Fruit fly (Drosophila melanogaster) whole organism, embryonic: ENCODE measurements around the gene prt.

ENCODE experiments used
- Awh ChIP-seq: fragments of 200-800 bp; sonication (Bioruptor generic); IDR thresholded peaks from 2 replicates; pipeline ENCODE4, ENCODE4 v1.3.6; 2022; ENCODE audit warnings: missing biosample characterization, missing genetic modification characterization
- C15 ChIP-seq: fragments of 200-800 bp; sonication (Bioruptor generic); IDR thresholded peaks from 3 replicates; pipeline ENCODE4 v1.3.6; 2022; ENCODE audit warnings: missing biosample characterization, missing genetic modification characterization
- CG11247 ChIP-seq: fragments of 200-800 bp; sonication (Bioruptor generic); IDR thresholded peaks from 2 replicates; pipeline ENCODE4 v1.3.6; 2022; ENCODE audit warnings: missing biosample characterization, missing genetic modification characterization
- CG12155 ChIP-seq: fragments of 200-800 bp; sonication (Bioruptor generic); optimal IDR thresholded peaks from 3 replicates; lab custom pipeline; 2016; ENCODE audit warnings: missing biosample characterization, missing genetic modification characterization
- CG12219 ChIP-seq: fragments of 200-800 bp; sonication (Bioruptor generic); optimal IDR thresholded peaks from 3 replicates; lab custom pipeline; 2018; ENCODE audit warnings: missing biosample characterization, mild to moderate bottlenecking, missing genetic modification characterization
- CG14965 ChIP-seq: fragments of 200-800 bp; sonication (Bioruptor generic); optimal IDR thresholded peaks from 2 replicates; lab custom pipeline; 2016; ENCODE audit warnings: missing biosample characterization, missing genetic modification characterization, borderline replicate concordance
- CG15073 ChIP-seq: fragments of 200-800 bp; sonication (Bioruptor generic); optimal IDR thresholded peaks from 2 replicates; lab custom pipeline; 2016; ENCODE audit warnings: missing biosample characterization, missing genetic modification characterization
- CG1602 ChIP-seq: fragments of 200-800 bp; sonication (Bioruptor generic); optimal IDR thresholded peaks from 3 replicates; lab custom pipeline; 2016; ENCODE audit warnings: missing biosample characterization, missing genetic modification characterization
- CG17328 ChIP-seq: fragments of 200-800 bp; sonication (Bioruptor generic); IDR thresholded peaks from 2 replicates; pipeline ENCODE4 v1.3.6; 2022; ENCODE audit warnings: missing biosample characterization, missing genetic modification characterization
- CG17612 ChIP-seq: fragments of 200-800 bp; sonication (Bioruptor generic); IDR thresholded peaks from 2 replicates; pipeline ENCODE4 v1.3.6; 2022; ENCODE audit warnings: missing biosample characterization, missing genetic modification characterization
- CG4707 ChIP-seq: fragments of 200-800 bp; sonication (Bioruptor generic); optimal IDR thresholded peaks from 2 replicates; lab custom pipeline; 2018; ENCODE audit warnings: missing biosample characterization, mild to moderate bottlenecking, missing genetic modification characterization, moderate library complexity
- CG4854 ChIP-seq: fragments of 200-800 bp; sonication (Bioruptor generic); optimal IDR thresholded peaks from 2 replicates; lab custom pipeline; 2016; ENCODE audit warnings: missing biosample characterization, missing genetic modification characterization, inconsistent platforms
- CG6175 ChIP-seq: fragments of 200-800 bp; sonication (Bioruptor generic); IDR thresholded peaks from 3 replicates; pipeline ENCODE4 v1.3.6; 2022; ENCODE audit warnings: missing biosample characterization, missing genetic modification characterization
- CG6854 ChIP-seq: fragments of 200-800 bp; sonication (Bioruptor generic); optimal IDR thresholded peaks from 3 replicates; lab custom pipeline; 2017; ENCODE audit warnings: missing biosample characterization, mild to moderate bottlenecking, missing genetic modification characterization
- CG7963 ChIP-seq: fragments of 200-800 bp; sonication (Bioruptor generic); IDR thresholded peaks from 3 replicates; pipeline ENCODE4 v1.3.6; 2022; ENCODE audit warnings: missing biosample characterization, missing genetic modification characterization; ENCODE audit not compliant: partially characterized antibody
- CG8388 ChIP-seq: fragments of 200-800 bp; sonication (Bioruptor generic); optimal IDR thresholded peaks from 2 replicates; lab custom pipeline; 2019; ENCODE audit warnings: missing biosample characterization, mild to moderate bottlenecking, missing genetic modification characterization, moderate library complexity
- CoRest ChIP-seq: fragments of 200-800 bp; sonication (Bioruptor generic); optimal IDR thresholded peaks from 3 replicates; lab custom pipeline; 2018; ENCODE audit warnings: missing biosample characterization, mild to moderate bottlenecking, missing genetic modification characterization, moderate library complexity
- CrebB ChIP-seq: fragments of 200-800 bp; sonication (Bioruptor generic); optimal IDR thresholded peaks from 3 replicates; lab custom pipeline; 2018; ENCODE audit warnings: missing biosample characterization, mild to moderate bottlenecking, missing genetic modification characterization
- Dek ChIP-seq: fragments of 200-800 bp; sonication (Bioruptor generic); optimal IDR thresholded peaks from 3 replicates; lab custom pipeline; 2019; ENCODE audit warnings: missing biosample characterization, mild to moderate bottlenecking, missing genetic modification characterization, moderate library complexity
- Eip74EF ChIP-seq, 2 experiments: fragments of 200-800 bp in 1 of 2; fragments of >200 bp in 1 of 2; sonication (Bioruptor generic) in 1 of 2; optimal IDR thresholded peaks; 2 replicates each; lab custom pipeline; 2017 to 2019; ENCODE audit warnings: missing biosample characterization in 2 of 2, missing genetic modification characterization in 2 of 2, mild to moderate bottlenecking in 1 of 2, moderate library complexity in 1 of 2
- HLH54F ChIP-seq: fragments of 200-800 bp; sonication (Bioruptor generic); optimal IDR thresholded peaks from 3 replicates; lab custom pipeline; 2016; ENCODE audit warnings: missing biosample characterization, missing genetic modification characterization
- Hey ChIP-seq: fragments of 200-800 bp; sonication (Bioruptor generic); optimal IDR thresholded peaks from 3 replicates; lab custom pipeline; 2018; ENCODE audit warnings: missing biosample characterization, mild to moderate bottlenecking, missing genetic modification characterization
- Hr78 ChIP-seq, 2 experiments: fragments of 200-800 bp in 1 of 2; fragments of >200 bp in 1 of 2; sonication (Bioruptor generic) in 1 of 2; optimal IDR thresholded peaks; 2 replicates each; lab custom pipeline; 2017 to 2019; ENCODE audit warnings: missing biosample characterization in 2 of 2, missing genetic modification characterization in 2 of 2, mild to moderate bottlenecking in 1 of 2, moderate library complexity in 1 of 2
- Max ChIP-seq: fragments of 200-800 bp; sonication (Bioruptor generic); optimal IDR thresholded peaks from 2 replicates; lab custom pipeline; 2016; ENCODE audit warnings: missing biosample characterization, mild to moderate bottlenecking, missing genetic modification characterization
- Ravus ChIP-seq: fragments of 200-800 bp; sonication (Bioruptor generic); IDR thresholded peaks from 2 replicates; pipeline ENCODE4 v1.3.6; 2022; ENCODE audit warnings: missing biosample characterization, missing genetic modification characterization
- Rfx ChIP-seq: fragments of 200-800 bp; sonication (Bioruptor generic); IDR thresholded peaks from 2 replicates; pipeline ENCODE4 v1.3.6; 2022; ENCODE audit warnings: missing biosample characterization, missing genetic modification characterization
- Xrp1 ChIP-seq: fragments of 200-800 bp; sonication (Bioruptor generic); IDR thresholded peaks from 2 replicates; pipeline ENCODE4 v1.3.6; 2022; ENCODE audit warnings: missing biosample characterization, missing genetic modification characterization
- YL-1 ChIP-seq: fragments of 200-800 bp; sonication (Bioruptor generic); optimal IDR thresholded peaks from 3 replicates; lab custom pipeline; 2017; ENCODE audit warnings: missing biosample characterization, mild to moderate bottlenecking, missing genetic modification characterization
- bbx ChIP-seq: fragments of 200-800 bp; sonication (Bioruptor generic); IDR thresholded peaks from 2 replicates; pipeline ENCODE4 v1.3.6; 2022; ENCODE audit warnings: missing biosample characterization, missing genetic modification characterization; ENCODE audit not compliant: partially characterized antibody
- bigmax ChIP-seq: fragments of 200-800 bp; sonication (Bioruptor generic); optimal IDR thresholded peaks from 2 replicates; lab custom pipeline; 2018; ENCODE audit warnings: missing biosample characterization, mild to moderate bottlenecking, missing genetic modification characterization
- chif ChIP-seq, 2 experiments: fragments of 200-800 bp; sonication (Bioruptor generic); optimal IDR thresholded peaks; 3 replicates each; lab custom pipeline; 2016; ENCODE audit warnings: missing biosample characterization in 2 of 2, missing genetic modification characterization in 2 of 2
- croc ChIP-seq: fragments of 200-800 bp; sonication (Bioruptor generic); conservative IDR thresholded peaks from 3 replicates; pipeline ENCODE4 v1.3.6; 2022; ENCODE audit warnings: missing biosample characterization, missing genetic modification characterization
- dan ChIP-seq: fragments of 200-800 bp; sonication (Bioruptor generic); IDR thresholded peaks from 2 replicates; pipeline ENCODE4 v1.3.6; 2022; ENCODE audit warnings: missing biosample characterization, missing genetic modification characterization
- dati ChIP-seq: fragments of 200-800 bp; sonication (Bioruptor generic); IDR thresholded peaks from 2 replicates; pipeline ENCODE4 v1.3.6; 2022; ENCODE audit warnings: missing biosample characterization, missing genetic modification characterization
- eyg ChIP-seq: fragments of 200-800 bp; sonication (Bioruptor generic); optimal IDR thresholded peaks from 3 replicates; lab custom pipeline; 2016; ENCODE audit warnings: missing biosample characterization, missing genetic modification characterization
- gcm2 ChIP-seq: fragments of 200-800 bp; sonication (Bioruptor generic); optimal IDR thresholded peaks from 2 replicates; lab custom pipeline; 2016; ENCODE audit warnings: missing biosample characterization, missing genetic modification characterization
- grn ChIP-seq: fragments of 200-800 bp; sonication (Bioruptor generic); optimal IDR thresholded peaks from 3 replicates; lab custom pipeline; 2017; ENCODE audit warnings: missing biosample characterization, missing genetic modification characterization
- lmd ChIP-seq: fragments of 200-800 bp; sonication (Bioruptor generic); IDR thresholded peaks from 2 replicates; pipeline ENCODE4 v1.3.6; 2022; ENCODE audit warnings: missing biosample characterization, missing genetic modification characterization
- pan ChIP-seq, 4 experiments: fragments of >200 bp in 3 of 4; fragments of 200-800 bp in 1 of 4; sonication (Bioruptor generic) in 1 of 4; optimal IDR thresholded peaks in 3 of 4; IDR thresholded peaks in 1 of 4; 2 replicates each; pipeline versions ENCODE4 v1.3.6 to Lab custom; 2017 to 2022; ENCODE audit warnings: missing biosample characterization in 2 of 4, missing genetic modification characterization in 2 of 4, mixed read lengths in 1 of 4
- pzg ChIP-seq: fragments of 200-800 bp; sonication (Bioruptor generic); optimal IDR thresholded peaks from 3 replicates; lab custom pipeline; 2018; ENCODE audit warnings: missing biosample characterization, mild to moderate bottlenecking, missing genetic modification characterization, moderate library complexity
- salm ChIP-seq: fragments of 200-800 bp; sonication (Bioruptor generic); optimal IDR thresholded peaks from 2 replicates; lab custom pipeline; 2018; ENCODE audit warnings: missing biosample characterization, mild to moderate bottlenecking, missing genetic modification characterization
- scrt ChIP-seq: fragments of 200-800 bp; sonication (Bioruptor generic); optimal IDR thresholded peaks from 2 replicates; lab custom pipeline; 2018; ENCODE audit warnings: missing biosample characterization, mild to moderate bottlenecking, missing genetic modification characterization, moderate library complexity
- slou ChIP-seq: fragments of 200-800 bp; sonication (Bioruptor generic); optimal IDR thresholded peaks from 3 replicates; lab custom pipeline; 2016; ENCODE audit warnings: missing biosample characterization, missing genetic modification characterization
- sob ChIP-seq: fragments of 200-800 bp; sonication (Bioruptor generic); IDR thresholded peaks from 2 replicates; pipeline ENCODE4 v1.3.6; 2022; ENCODE audit warnings: missing biosample characterization, missing genetic modification characterization
- unpg ChIP-seq: fragments of 200-800 bp; sonication (Bioruptor generic); optimal IDR thresholded peaks from 3 replicates; lab custom pipeline; 2018; ENCODE audit warnings: missing biosample characterization, mild to moderate bottlenecking, missing genetic modification characterization, moderate library complexity
- vvl ChIP-seq: fragments of 200-800 bp; sonication (Bioruptor generic); IDR thresholded peaks from 2 replicates; pipeline ENCODE4 v1.3.6; 2022; ENCODE audit warnings: missing biosample characterization, missing genetic modification characterization
- wek ChIP-seq: fragments of 200-800 bp; sonication (Bioruptor generic); optimal IDR thresholded peaks from 3 replicates; lab custom pipeline; 2018; ENCODE audit warnings: missing biosample characterization, mild to moderate bottlenecking, missing genetic modification characterization, moderate library complexity
- wor ChIP-seq: fragments of 200-800 bp; sonication (Bioruptor generic); IDR thresholded peaks from 2 replicates; pipeline ENCODE4 v1.3.6; 2022; ENCODE audit warnings: missing biosample characterization, missing genetic modification characterization
- zfh2 ChIP-seq: fragments of 200-800 bp; sonication (Bioruptor generic); optimal IDR thresholded peaks from 2 replicates; lab custom pipeline; 2016; ENCODE audit warnings: missing biosample characterization, missing genetic modification characterization

prt gene

dm6 chr3R:23652525-23653108, 46.2 kb downstream of the prt start (continued):
- TF ChIP-seq gcm2 (GFP tag; lab: Kevin White, UChicago) (peak; percentile 27), CG6175 (peak; percentile 67; the same call in 2 of the 3 replicates), scrt (GFP tag; lab: Kevin White, UChicago) (peak; percentile 60), Rfx (GFP tag; lab: Robert Waterston, UW) (peak; percentile 82), CG17328 (GFP tag; lab: Robert Waterston, UW) (no peak), CG15073 (no peak), chif (GFP tag; optimal IDR thresholded peaks at IDR 0.05; lab: Kevin White, UChicago) (peak in 1 of 2 experiments; percentile 33), CG8388 (GFP tag; lab: Kevin White, UChicago) (no peak), CrebB (tag; lab: Kevin White, UChicago) (peak; percentile 62), CG17612 (peak; percentile 37; the same call in 1 of the 2 replicates), Hr78 (GFP tag; optimal IDR thresholded peaks at IDR 0.05; lab: Kevin White, UChicago) (no peak), vvl (peak; percentile 48), HLH54F (GFP tag; lab: Kevin White, UChicago) (peak; percentile 31), Eip74EF (GFP tag; optimal IDR thresholded peaks at IDR 0.05; lab: Kevin White, UChicago) (peak in 1 of 2 experiments; percentile 7), CoRest (tag; lab: Kevin White, UChicago) (peak; percentile 76), CG14965 (GFP tag; lab: Kevin White, UChicago) (peak; percentile 26), YL-1 (GFP tag; lab: Kevin White, UChicago) (peak; percentile 48), sob (GFP tag; lab: Robert Waterston, UW) (peak; percentile 79), CG7963 (GFP tag; lab: Robert Waterston, UW) (no peak), Awh (GFP tag; lab: Robert Waterston, UW) (0 out of 2 replicates have a peak, but pooled peaks have one; percentile 21), Max (no peak), wor (GFP tag; lab: Robert Waterston, UW) (no peak), zfh2 (GFP tag; lab: Kevin White, UChicago) (peak; percentile 54), C15 (GFP tag; lab: Robert Waterston, UW) (no peak), slou (peak; percentile 10), CG4707 (no peak), lmd (GFP tag; lab: Robert Waterston, UW) (peak; percentile 34; the same call in 1 of the 2 replicates), croc (GFP tag; lab: Robert Waterston, UW) (no peak), pzg (GFP tag; lab: Kevin White, UChicago) (peak; percentile 2), pan (optimal IDR thresholded peaks at IDR 0.05; lab: Kevin White, UChicago) (no peak), pan (GFP tag; optimal IDR thresholded peaks at IDR 0.05 in 1 of 2, IDR thresholded peaks at IDR 0.05 in 1 of 2) (peak in 1 of 2 experiments; percentile 48), salm (tag; lab: Kevin White, UChicago) (no peak), dati (GFP tag; lab: Robert Waterston, UW) (no peak), eyg (GFP tag; lab: Kevin White, UChicago) (peak; percentile 51), bbx (no peak), wek (GFP tag; lab: Kevin White, UChicago) (peak; percentile 38), CG1602 (GFP tag; lab: Kevin White, UChicago) (peak; percentile 1), unpg (GFP tag; lab: Kevin White, UChicago) (peak; percentile 27), CG12155 (GFP tag; lab: Kevin White, UChicago) (peak; percentile 55), Ravus (GFP tag; lab: Robert Waterston, UW) (no peak; the same call in 1 of the 2 replicates), bigmax (GFP tag; lab: Kevin White, UChicago) (no peak), grn (peak; percentile 9), dan (no peak), CG11247 (GFP tag; lab: Robert Waterston, UW) (peak; percentile 78), CG4854 (GFP tag; lab: Kevin White, UChicago) (peak; percentile 64), Xrp1 (0 out of 2 replicates have a peak, but pooled peaks have one; percentile 12), Dek (tag; lab: Kevin White, UChicago) (peak; percentile 60), Hey (tag; lab: Kevin White, UChicago) (peak; percentile 59), CG6854 (peak; percentile 77), CG12219 (GFP tag; lab: Kevin White, UChicago) (peak; percentile 12)
